Comparison of ENCODE assay signal across 2 worm cellular contexts in the genomic region with DNA sequence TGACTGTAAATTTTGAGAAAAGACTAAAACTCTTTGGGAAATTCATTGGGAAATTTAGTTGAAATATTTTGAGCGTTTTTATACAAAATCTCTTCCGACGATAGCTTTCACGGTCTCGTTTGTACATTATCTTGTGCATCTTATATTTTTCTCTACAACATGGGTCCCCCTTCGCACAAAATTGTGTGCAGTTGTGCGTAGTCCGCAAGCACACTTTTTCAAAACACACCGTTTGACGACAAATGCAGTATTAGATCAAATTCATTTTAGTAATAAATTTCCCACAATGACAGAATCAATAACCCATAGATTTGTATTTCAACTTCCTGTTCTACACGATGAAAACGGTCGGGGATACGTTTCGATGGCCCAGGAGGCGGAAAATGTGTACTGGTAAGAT.
A peak's percentile ranks its signal among the peaks of the same experiment; 100 is the strongest.
TF ChIP-seq lines count a peak whose summit lies in the region.

A gene (plus strand): TSS at position 226 of the 400 bp plus-strand sequence.

TF ChIP-seq in whole organism, L1 larva, 84 proteins besides CTCF, POLR2A, EP300 and RAD21 (continued from another document):
- TF ChIP-seq hpl-2 (GFP tag; optimal IDR thresholded peaks at IDR 0.05; lab: Kevin White, UChicago) (no peak), F16B12.6 (tag; optimal IDR thresholded peaks at IDR 0.05; lab: Kevin White, UChicago) (peak; percentile 90), mdl-1 (tag; optimal IDR thresholded peaks at IDR 0.05; lab: Kevin White, UChicago) (peak in 1 of 2 experiments; percentile 2), zag-1 (tag; optimal IDR thresholded peaks at IDR 0.05; lab: Kevin White, UChicago) (no peak), lin-13 (GFP tag; optimal IDR thresholded peaks at IDR 0.05; lab: Kevin White, UChicago) (no peak), unc-98 (GFP tag; IDR thresholded peaks at IDR 0.05; lab: Robert Waterston, UW) (no peak), unc-130 (tag; optimal IDR thresholded peaks at IDR 0.05; lab: Kevin White, UChicago) (peak; percentile 47), C16A3.4 (tag; optimal IDR thresholded peaks at IDR 0.05; lab: Kevin White, UChicago) (peak; percentile 46), mef-2 (tag; optimal IDR thresholded peaks at IDR 0.05; lab: Kevin White, UChicago) (no peak)

TF ChIP-seq in whole organism, L2 larva, 48 proteins besides CTCF, POLR2A, EP300 and RAD21 (continued from another document):
- TF ChIP-seq ama-1 (optimal IDR thresholded peaks at IDR 0.05; lab: Kevin White, UChicago): no peak
- no peak for TF ChIP-seq snpc-4 (tag; optimal IDR thresholded peaks at IDR 0.05; lab: Kevin White, UChicago)
TF ChIP-seq in whole organism, L2 larva: peak in this region for 2.
